Fruit fly (Drosophila melanogaster) whole organism, embryonic: ENCODE results near the gene Sbds.

Experiments used
- Abd-B ChIP-seq: fragments of 200-800 bp; sonication (Bioruptor generic); optimal IDR thresholded peaks from 2 replicates; lab custom pipeline; 2018; ENCODE audit warnings: missing biosample characterization, mild to moderate bottlenecking, missing genetic modification characterization, moderate library complexity
- Atf-2 ChIP-seq: fragments of 200-800 bp; sonication (Bioruptor generic); optimal IDR thresholded peaks from 2 replicates; lab custom pipeline; 2016; ENCODE audit warnings: missing biosample characterization, missing genetic modification characterization
- CG10147 ChIP-seq: fragments of 200-800 bp; sonication (Bioruptor generic); optimal IDR thresholded peaks from 2 replicates; lab custom pipeline; 2019; ENCODE audit warnings: missing biosample characterization, mild to moderate bottlenecking, missing genetic modification characterization, moderate library complexity
- CG11085 ChIP-seq: fragments of 200-800 bp; sonication (Bioruptor generic); IDR thresholded peaks from 2 replicates; pipeline ENCODE4 v1.3.6; 2022; ENCODE audit warnings: missing biosample characterization, missing genetic modification characterization
- CG11398 ChIP-seq: fragments of 200-800 bp; sonication (Bioruptor generic); optimal IDR thresholded peaks from 2 replicates; lab custom pipeline; 2016; ENCODE audit warnings: missing biosample characterization, missing genetic modification characterization
- CG13424 ChIP-seq: fragments of 200-800 bp; sonication (Bioruptor generic); optimal IDR thresholded peaks from 2 replicates; lab custom pipeline; 2019; ENCODE audit warnings: missing biosample characterization, mild to moderate bottlenecking, missing genetic modification characterization, moderate library complexity
- CG15514 ChIP-seq: fragments of 200-800 bp; sonication (Bioruptor generic); optimal IDR thresholded peaks from 3 replicates; lab custom pipeline; 2017; ENCODE audit warnings: missing biosample characterization, missing genetic modification characterization, mild to moderate bottlenecking, moderate library complexity, missing genetic modification reagents
- CG16813 ChIP-seq: fragments of 200-800 bp; sonication (Bioruptor generic); IDR thresholded peaks from 3 replicates; pipeline ENCODE4 v1.3.6; 2022; ENCODE audit warnings: missing biosample characterization, missing genetic modification characterization; ENCODE audit not compliant: partially characterized antibody
- CG17829 ChIP-seq: fragments of 200-800 bp; optimal IDR thresholded peaks from 2 replicates; lab custom pipeline; 2019; ENCODE audit warnings: missing biosample characterization, mild to moderate bottlenecking, missing genetic modification characterization, moderate library complexity
- CG34224 ChIP-seq: fragments of 200-800 bp; sonication (Bioruptor generic); IDR thresholded peaks from 3 replicates; pipeline ENCODE4 v1.3.6; 2022; ENCODE audit warnings: missing biosample characterization, missing genetic modification characterization; ENCODE audit not compliant: partially characterized antibody
- CG4282 ChIP-seq: fragments of 200-800 bp; sonication (Bioruptor generic); optimal IDR thresholded peaks from 2 replicates; lab custom pipeline; 2016; ENCODE audit warnings: missing biosample characterization, missing genetic modification characterization
- CG6654 ChIP-seq: fragments of 200-800 bp; sonication (Bioruptor generic); optimal IDR thresholded peaks from 2 replicates; lab custom pipeline; 2017; ENCODE audit warnings: missing biosample characterization, mild to moderate bottlenecking, missing genetic modification characterization
- CG7271 ChIP-seq: fragments of 200-800 bp; sonication (Bioruptor generic); optimal IDR thresholded peaks from 2 replicates; lab custom pipeline; 2018; ENCODE audit warnings: missing biosample characterization, mild to moderate bottlenecking, missing genetic modification characterization, moderate library complexity
- CG7372 ChIP-seq: fragments of 200-800 bp; sonication (Bioruptor generic); IDR thresholded peaks from 2 replicates; pipeline ENCODE4 v1.3.6; 2022; ENCODE audit warnings: missing biosample characterization, missing genetic modification characterization
- CG8281 ChIP-seq: fragments of 200-800 bp; sonication (Bioruptor generic); optimal IDR thresholded peaks from 2 replicates; lab custom pipeline; 2018; ENCODE audit warnings: missing biosample characterization, mild to moderate bottlenecking, missing genetic modification characterization, moderate library complexity
- CG8765 ChIP-seq: fragments of 200-800 bp; sonication (Bioruptor generic); IDR thresholded peaks from 2 replicates; pipeline ENCODE4 v1.3.6; 2022; ENCODE audit warnings: missing biosample characterization, missing genetic modification characterization
- CHES-1-like ChIP-seq: fragments of 200-800 bp; sonication (Bioruptor generic); optimal IDR thresholded peaks from 2 replicates; lab custom pipeline; 2016; ENCODE audit warnings: missing biosample characterization, missing genetic modification characterization
- Dp ChIP-seq: fragments of 200-800 bp; sonication (Bioruptor generic); optimal IDR thresholded peaks from 2 replicates; lab custom pipeline; 2018; ENCODE audit warnings: missing biosample characterization, mild to moderate bottlenecking, missing genetic modification characterization, moderate library complexity
- GATAe ChIP-seq: fragments of 200-800 bp; sonication (Bioruptor generic); conservative IDR thresholded peaks from 2 replicates; pipeline ENCODE4 v1.3.6; 2022; ENCODE audit warnings: missing biosample characterization, missing genetic modification characterization
- Gsc ChIP-seq: fragments of 200-800 bp; sonication (Bioruptor generic); IDR thresholded peaks from 2 replicates; pipeline ENCODE4 v1.3.6; 2022; ENCODE audit warnings: missing biosample characterization, missing genetic modification characterization
- HmgD ChIP-seq: fragments of 200-800 bp; sonication (Bioruptor generic); optimal IDR thresholded peaks from 3 replicates; lab custom pipeline; 2016; ENCODE audit warnings: missing biosample characterization, missing genetic modification characterization
- Lpt ChIP-seq: fragments of >200 bp; optimal IDR thresholded peaks from 2 replicates; lab custom pipeline; 2018; ENCODE audit warnings: missing biosample characterization, missing genetic modification characterization
- Max ChIP-seq: fragments of 200-800 bp; sonication (Bioruptor generic); optimal IDR thresholded peaks from 2 replicates; lab custom pipeline; 2016; ENCODE audit warnings: missing biosample characterization, mild to moderate bottlenecking, missing genetic modification characterization
- Oaz ChIP-seq: fragments of 200-800 bp; sonication (Bioruptor generic); IDR thresholded peaks from 2 replicates; pipeline ENCODE4 v1.3.6; 2022; ENCODE audit warnings: missing biosample characterization, missing genetic modification characterization
- Sry-β ChIP-seq: fragments of 200-800 bp; sonication (Bioruptor generic); optimal IDR thresholded peaks from 2 replicates; lab custom pipeline; 2018; ENCODE audit warnings: missing biosample characterization, mild to moderate bottlenecking, missing genetic modification characterization, moderate library complexity
- YL-1 ChIP-seq: fragments of 200-800 bp; sonication (Bioruptor generic); optimal IDR thresholded peaks from 3 replicates; lab custom pipeline; 2017; ENCODE audit warnings: missing biosample characterization, mild to moderate bottlenecking, missing genetic modification characterization
- al ChIP-seq: fragments of 200-800 bp; sonication (Bioruptor generic); IDR thresholded peaks from 2 replicates; pipeline ENCODE4 v1.3.6; 2022; ENCODE audit warnings: missing biosample characterization, missing genetic modification characterization
- aop ChIP-seq: fragments of 200-800 bp; sonication (Bioruptor generic); IDR thresholded peaks from 2 replicates; pipeline ENCODE4 v1.3.6; 2022; ENCODE audit warnings: missing biosample characterization, missing genetic modification characterization
- ase ChIP-seq: fragments of 200-800 bp; sonication (Bioruptor generic); IDR thresholded peaks from 3 replicates; pipeline ENCODE4 v1.3.6; 2022; ENCODE audit warnings: missing biosample characterization, missing genetic modification characterization
- ash1 ChIP-seq: fragments of 200-800 bp; sonication (Bioruptor generic); optimal IDR thresholded peaks from 2 replicates; lab custom pipeline; 2018; ENCODE audit warnings: missing biosample characterization, mild to moderate bottlenecking, missing genetic modification characterization
- bsh ChIP-seq, 2 experiments: fragments of 200-800 bp; sonication (Bioruptor generic); optimal IDR thresholded peaks; 2 replicates each; lab custom pipeline; 2017 to 2018; ENCODE audit warnings: mild to moderate bottlenecking in 2 of 2, missing biosample characterization in 2 of 2, missing genetic modification characterization in 2 of 2, moderate library complexity in 1 of 2
- chif ChIP-seq, 2 experiments: fragments of 200-800 bp; sonication (Bioruptor generic); optimal IDR thresholded peaks; 3 replicates each; lab custom pipeline; 2016; ENCODE audit warnings: missing biosample characterization in 2 of 2, missing genetic modification characterization in 2 of 2
- gcm ChIP-seq: fragments of 200-800 bp; sonication (Bioruptor generic); optimal IDR thresholded peaks from 2 replicates; lab custom pipeline; 2019; ENCODE audit warnings: missing biosample characterization, mild to moderate bottlenecking, missing genetic modification characterization, moderate library complexity
- grau ChIP-seq: fragments of 200-800 bp; optimal IDR thresholded peaks from 3 replicates; lab custom pipeline; 2019; ENCODE audit warnings: missing biosample characterization, mild to moderate bottlenecking, missing genetic modification characterization, moderate library complexity
- h ChIP-seq: fragments of >200 bp; optimal IDR thresholded peaks from 2 replicates; lab custom pipeline; 2017
- ham ChIP-seq: fragments of 200-800 bp; sonication (Bioruptor generic); IDR thresholded peaks from 2 replicates; pipeline ENCODE4 v1.3.6; 2022; ENCODE audit warnings: missing biosample characterization, missing genetic modification characterization
- hkb ChIP-seq, 2 experiments: fragments of 200-800 bp in 1 of 2; fragments of >200 bp in 1 of 2; sonication (Bioruptor generic) in 1 of 2; IDR thresholded peaks in 1 of 2; optimal IDR thresholded peaks in 1 of 2; 2 replicates each; pipeline versions ENCODE4 v1.3.6 to Lab custom; 2017 to 2022; ENCODE audit warnings: missing biosample characterization in 1 of 2, missing genetic modification characterization in 1 of 2
- jigr1 ChIP-seq: fragments of 200-800 bp; sonication (Bioruptor generic); IDR thresholded peaks from 3 replicates; pipeline ENCODE4 v1.3.6; 2022; ENCODE audit warnings: missing biosample characterization, missing genetic modification characterization
- ken ChIP-seq: fragments of 200-800 bp; sonication (Bioruptor generic); IDR thresholded peaks from 3 replicates; pipeline ENCODE4 v1.3.6; 2022; ENCODE audit warnings: missing biosample characterization, missing genetic modification characterization
- mirr ChIP-seq: fragments of 200-800 bp; sonication (Bioruptor generic); optimal IDR thresholded peaks from 3 replicates; lab custom pipeline; 2018; ENCODE audit warnings: missing biosample characterization, mild to moderate bottlenecking, missing genetic modification characterization
- oc ChIP-seq: fragments of 200-800 bp; sonication (Bioruptor generic); optimal IDR thresholded peaks from 2 replicates; lab custom pipeline; 2018; ENCODE audit warnings: missing biosample characterization, mild to moderate bottlenecking, missing genetic modification characterization, moderate library complexity
- onecut ChIP-seq: fragments of 200-800 bp; sonication (Bioruptor generic); IDR thresholded peaks from 2 replicates; pipeline ENCODE4 v1.3.6; 2022; ENCODE audit warnings: missing biosample characterization, missing genetic modification characterization
- pnt ChIP-seq: fragments of 200-800 bp; sonication (Bioruptor generic); optimal IDR thresholded peaks from 3 replicates; lab custom pipeline; 2016; ENCODE audit warnings: missing biosample characterization, missing genetic modification characterization
- pum ChIP-seq: fragments of 200-800 bp; sonication (Bioruptor generic); optimal IDR thresholded peaks from 2 replicates; lab custom pipeline; 2016; ENCODE audit warnings: missing biosample characterization, missing genetic modification characterization
- sd ChIP-seq: fragments of 200-800 bp; sonication (Bioruptor generic); optimal IDR thresholded peaks from 3 replicates; lab custom pipeline; 2018; ENCODE audit warnings: missing biosample characterization, mild to moderate bottlenecking, missing genetic modification characterization, moderate library complexity
- slp2 ChIP-seq: fragments of 200-800 bp; sonication (Bioruptor generic); optimal IDR thresholded peaks from 2 replicates; lab custom pipeline; 2016; ENCODE audit warnings: missing biosample characterization, missing genetic modification characterization
- sr ChIP-seq: fragments of 200-800 bp; sonication (Bioruptor generic); IDR thresholded peaks from 3 replicates; pipeline ENCODE4 v1.3.6; 2022; ENCODE audit warnings: missing biosample characterization, missing genetic modification characterization
- sug ChIP-seq: fragments of 200-800 bp; optimal IDR thresholded peaks from 2 replicates; lab custom pipeline; 2019; ENCODE audit warnings: missing biosample characterization, mild to moderate bottlenecking, missing genetic modification characterization, moderate library complexity
- twi ChIP-seq: fragments of 200-800 bp; optimal IDR thresholded peaks from 2 replicates; lab custom pipeline; 2019; ENCODE audit warnings: missing biosample characterization, mild to moderate bottlenecking, missing genetic modification characterization, moderate library complexity
- zen2 ChIP-seq: fragments of 200-800 bp; sonication (Bioruptor generic); IDR thresholded peaks from 3 replicates; pipeline ENCODE4 v1.3.6; 2022; ENCODE audit warnings: missing biosample characterization, missing genetic modification characterization; ENCODE audit not compliant: partially characterized antibody
- zfh1 ChIP-seq: fragments of 200-800 bp; sonication (Bioruptor generic); IDR thresholded peaks from 3 replicates; pipeline ENCODE4 v1.3.6; 2022; ENCODE audit warnings: missing biosample characterization, missing genetic modification characterization

Sbds gene

dm6 chr3L:6797395-6798006 is 44.8 kb downstream of the Sbds start (continued):
- TF ChIP-seq Lpt (GFP tag; lab: Kevin White, UChicago) (no peak), CG8281 (tag; lab: Kevin White, UChicago) (peak; percentile 24), onecut (GFP tag; lab: Robert Waterston, UW) (no peak), gcm (GFP tag; lab: Kevin White, UChicago) (no peak), chif (GFP tag; optimal IDR thresholded peaks at IDR 0.05; lab: Kevin White, UChicago) (no peak), slp2 (no peak), HmgD (GFP tag; lab: Kevin White, UChicago) (no peak), twi (tag; lab: Kevin White, UChicago) (no peak), jigr1 (GFP tag; lab: Robert Waterston, UW) (no peak), aop (GFP tag; lab: Robert Waterston, UW) (no peak), ken (GFP tag; lab: Robert Waterston, UW) (no peak), pnt (GFP tag; lab: Kevin White, UChicago) (no peak), CG7372 (GFP tag; lab: Robert Waterston, UW) (no peak), Sry-β (GFP tag; lab: Kevin White, UChicago) (no peak), CG6654 (no peak), CG13424 (peak; percentile 47), Abd-B (GFP tag; lab: Kevin White, UChicago) (peak; percentile 30), ham (GFP tag; lab: Robert Waterston, UW) (no peak), h (no peak), sug (tag; lab: Kevin White, UChicago) (no peak), mirr (no peak), GATAe (GFP tag; lab: Robert Waterston, UW) (no peak), CHES-1-like (GFP tag; lab: Kevin White, UChicago) (no peak), CG7271 (tag; lab: Kevin White, UChicago) (no peak), Gsc (GFP tag; lab: Robert Waterston, UW) (no peak), Atf-2 (GFP tag; lab: Kevin White, UChicago) (no peak), CG11398 (no peak), pum (no peak), sr (GFP tag; lab: Robert Waterston, UW) (no peak), zen2 (no peak), YL-1 (GFP tag; lab: Kevin White, UChicago) (no peak), CG17829 (peak; percentile 33), CG8765 (GFP tag; lab: Robert Waterston, UW) (no peak), oc (no peak), Oaz (no peak), sd (tag; lab: Kevin White, UChicago) (no peak), bsh (GFP tag; optimal IDR thresholded peaks at IDR 0.05; lab: Kevin White, UChicago) (peak in 1 of 2 experiments; percentile 13), ash1 (GFP tag; lab: Kevin White, UChicago) (no peak), zfh1 (GFP tag; lab: Robert Waterston, UW) (no peak), CG34224 (GFP tag; lab: Robert Waterston, UW) (no peak), CG16813 (GFP tag; lab: Robert Waterston, UW) (no peak), CG11085 (GFP tag; lab: Robert Waterston, UW) (no peak), Max (GFP tag; lab: Kevin White, UChicago) (no peak), grau (peak; percentile 50), Dp (no peak), ase (no peak), CG15514 (no peak), CG10147 (GFP tag; lab: Kevin White, UChicago) (no peak), hkb (optimal IDR thresholded peaks at IDR 0.05; lab: Kevin White, UChicago) (no peak), hkb (GFP tag; IDR thresholded peaks at IDR 0.05; lab: Robert Waterston, UW) (0 out of 2 replicates have a peak, but pooled peaks have one; percentile 29), CG4282 (no peak), al (no peak)
